Worm (Caenorhabditis elegans): Measurements from ENCODE around the gene F39C12.1.

F39C12.1 gene

ce11 chrX:4795329-4795728 lies 57.7 kb downstream of the F39C12.1 start (continued):
- TF ChIP-seq F26F4.8 (GFP tag; conservative IDR thresholded peaks at IDR 0.05), result no peak
- TF ChIP-seq egl-27 (tag; optimal IDR thresholded peaks at IDR 0.05), result no peak
- TF ChIP-seq hmg-1.1 (GFP tag; IDR thresholded peaks at IDR 0.05), result no peak
- TF ChIP-seq daf-16 (GFP tag; optimal IDR thresholded peaks at IDR 0.05), result peak in 1 of 2 experiments; percentile 34
- peak; percentile 97 for TF ChIP-seq daf-16 (tag; optimal IDR thresholded peaks at IDR 0.05)
- no peak for TF ChIP-seq vab-7 (GFP tag; IDR thresholded peaks at IDR 0.05)
- TF ChIP-seq lin-29 (GFP tag; IDR thresholded peaks at IDR 0.05), result no peak
- peak; percentile 8 for TF ChIP-seq mxl-3 (GFP tag; optimal IDR thresholded peaks at IDR 0.05)
- no peak for TF ChIP-seq dmd-9 (GFP tag; IDR thresholded peaks at IDR 0.05)
- TF ChIP-seq nhr-102 (tag; optimal IDR thresholded peaks at IDR 0.05), result peak; percentile 65
- peak; percentile 83 for TF ChIP-seq pqm-1 (tag; optimal IDR thresholded peaks at IDR 0.05)
- TF ChIP-seq unc-62 (GFP tag; optimal IDR thresholded peaks at IDR 0.05 in 1 of 2), result no peak
- TF ChIP-seq unc-62 (tag; optimal IDR thresholded peaks at IDR 0.05), result no peak
- TF ChIP-seq ceh-62 (tag; optimal IDR thresholded peaks at IDR 0.05), result no peak
- TF ChIP-seq nhr-6 (tag; optimal IDR thresholded peaks at IDR 0.05), result no peak
- TF ChIP-seq mxl-2 (GFP tag; conservative IDR thresholded peaks at IDR 0.05), result peak; percentile 17; the same call in 1 of the 2 replicates
- TF ChIP-seq daf-19 (GFP tag; conservative IDR thresholded peaks at IDR 0.05), result no peak
- peak; percentile 89 for TF ChIP-seq hlh-11 (tag; optimal IDR thresholded peaks at IDR 0.05)
- no peak for TF ChIP-seq ctbp-1 (GFP tag; IDR thresholded peaks at IDR 0.05)
- TF ChIP-seq T26A8.4 (GFP tag; IDR thresholded peaks at IDR 0.05), result no peak
- peak; percentile 31 for TF ChIP-seq mep-1 (tag; optimal IDR thresholded peaks at IDR 0.05)
- TF ChIP-seq pha-4 (GFP tag; IDR thresholded peaks at IDR 0.05), result no peak
- TF ChIP-seq pha-4 (tag; optimal IDR thresholded peaks at IDR 0.05), result no peak
- no peak for TF ChIP-seq Y5F2A.4 (GFP tag; optimal IDR thresholded peaks at IDR 0.05)
- peak; percentile 84 for TF ChIP-seq hlh-30 (tag; optimal IDR thresholded peaks at IDR 0.05; ENCODE audit: insufficient read depth)
- TF ChIP-seq F37D6.2 (tag; optimal IDR thresholded peaks at IDR 0.05), result no peak
- no peak for TF ChIP-seq arid-1 (GFP tag; conservative IDR thresholded peaks at IDR 0.05)
- TF ChIP-seq dve-1 (tag; optimal IDR thresholded peaks at IDR 0.05; ENCODE audit: insufficient read depth), result peak; percentile 85
- TF ChIP-seq madf-5 (GFP tag; IDR thresholded peaks at IDR 0.05), result 0 out of 4 replicates have a peak, but pooled peaks of 1 of the 2 experiments have one; percentile 20
- no peak for TF ChIP-seq aly-2 (tag; optimal IDR thresholded peaks at IDR 0.05)
- no peak for TF ChIP-seq fkh-10 (GFP tag; optimal IDR thresholded peaks at IDR 0.05)
- TF ChIP-seq ztf-11 (tag; optimal IDR thresholded peaks at IDR 0.05), result no peak
- TF ChIP-seq ces-1 (GFP tag; optimal IDR thresholded peaks at IDR 0.05), result no peak
- peak; percentile 4 for TF ChIP-seq nhr-11 (tag; optimal IDR thresholded peaks at IDR 0.05)
- TF ChIP-seq lim-7 (GFP tag; IDR thresholded peaks at IDR 0.05), result no peak
- TF ChIP-seq nhr-48 (tag; optimal IDR thresholded peaks at IDR 0.05), result peak; percentile 54

- TF ChIP-seq ctbp-1 (GFP tag; IDR thresholded peaks at IDR 0.05), result no peak
- TF ChIP-seq aly-2 (tag; optimal IDR thresholded peaks at IDR 0.05), result no peak
- no peak for TF ChIP-seq set-16 (GFP tag; IDR thresholded peaks at IDR 0.05)
- TF ChIP-seq madf-9 (GFP tag; conservative IDR thresholded peaks at IDR 0.05), result no peak
- TF ChIP-seq zip-11 (GFP tag; IDR thresholded peaks at IDR 0.05), result no peak
- no peak for TF ChIP-seq D1046.2 (GFP tag; IDR thresholded peaks at IDR 0.05)
- TF ChIP-seq Y5F2A.4 (GFP tag; optimal IDR thresholded peaks at IDR 0.05), result no peak
- no peak for TF ChIP-seq F26F4.8 (GFP tag; conservative IDR thresholded peaks at IDR 0.05)
- no peak for TF ChIP-seq snpc-4 (tag; optimal IDR thresholded peaks at IDR 0.05)
- TF ChIP-seq nhr-102 (tag; optimal IDR thresholded peaks at IDR 0.05), result peak; percentile 83
- TF ChIP-seq mes-2 (tag; optimal IDR thresholded peaks at IDR 0.05; ENCODE audit: poor library complexity, severe bottlenecking), result peak; percentile 36
- no peak for TF ChIP-seq fos-1 (tag; optimal IDR thresholded peaks at IDR 0.05)
- TF ChIP-seq spr-1 (tag; optimal IDR thresholded peaks at IDR 0.05), result no peak
- peak; percentile 22 for TF ChIP-seq mep-1 (tag; optimal IDR thresholded peaks at IDR 0.05)
- TF ChIP-seq ZK337.2 (GFP tag; IDR thresholded peaks at IDR 0.05), result no peak
- TF ChIP-seq spr-3 (GFP tag; optimal IDR thresholded peaks at IDR 0.05), result no peak
- no peak for TF ChIP-seq lin-13 (GFP tag; optimal IDR thresholded peaks at IDR 0.05)
- no peak for TF ChIP-seq lin-29 (GFP tag; IDR thresholded peaks at IDR 0.05)
- no peak for TF ChIP-seq F49E8.2 (tag; optimal IDR thresholded peaks at IDR 0.05; ENCODE audit: borderline replicate concordance)
- TF ChIP-seq mdl-1 (tag; optimal IDR thresholded peaks at IDR 0.05), result peak in 1 of 2 experiments; percentile 52
- peak in 1 of 2 experiments; percentile 10 for TF ChIP-seq unc-62 (GFP tag; optimal IDR thresholded peaks at IDR 0.05 in 1 of 2)
- TF ChIP-seq unc-62 (tag; optimal IDR thresholded peaks at IDR 0.05), result no peak
- no peak for TF ChIP-seq nhr-25 (tag; optimal IDR thresholded peaks at IDR 0.05; ENCODE audit: borderline replicate concordance, insufficient read depth)
- no peak for TF ChIP-seq cey-2 (tag; optimal IDR thresholded peaks at IDR 0.05; ENCODE audit: borderline replicate concordance, insufficient read depth)
Observed at ce11 chrX:4794062-4794461, 58.9 kb downstream of the F39C12.1 start.

Measured in whole organism, L4 larva.